Fruit fly (Drosophila melanogaster): ENCODE measurements around the gene CG33700.

- TF ChIP-seq ap (GFP tag; IDR thresholded peaks at IDR 0.05), result no peak
- no peak for TF ChIP-seq Gsc (GFP tag; IDR thresholded peaks at IDR 0.05)
- TF ChIP-seq CTCF (GFP tag; optimal IDR thresholded peaks at IDR 0.05), result no peak
- no peak for TF ChIP-seq Atf6 (GFP tag; IDR thresholded peaks at IDR 0.05)
- TF ChIP-seq Sry-β (GFP tag; optimal IDR thresholded peaks at IDR 0.05), result no peak
- no peak for TF ChIP-seq CG2199 (GFP tag; IDR thresholded peaks at IDR 0.05)
- no peak for TF ChIP-seq CG15479 (GFP tag; optimal IDR thresholded peaks at IDR 0.05)
- no peak for TF ChIP-seq cg (GFP tag; optimal IDR thresholded peaks at IDR 0.05)
- no peak for TF ChIP-seq gfzf (GFP tag; optimal IDR thresholded peaks at IDR 0.05)
- TF ChIP-seq CG18599 (GFP tag; optimal IDR thresholded peaks at IDR 0.05), result no peak
- TF ChIP-seq CG17568 (GFP tag; optimal IDR thresholded peaks at IDR 0.05), result no peak
Measured at dm6 chr3L:9501298-9501697, 24.0 kb downstream of the CG33700 start.

Data from whole organism, embryonic.